Fruit fly (Drosophila melanogaster) Kc167 (cell line): ENCODE results near the gene Mdh1.

Experiments
- Myc ChIP-seq: fragments of >200 bp; optimal IDR thresholded peaks from 2 replicates; lab custom pipeline; 2017; ENCODE audit warnings: missing external identifiers
- Sin3A ChIP-seq: fragments of >200 bp; optimal IDR thresholded peaks from 2 replicates; lab custom pipeline; 2018; ENCODE audit warnings: missing external identifiers
- psq ChIP-seq: fragments of >200 bp; optimal IDR thresholded peaks from 2 replicates; lab custom pipeline; 2017; ENCODE audit warnings: missing external identifiers
- ttk ChIP-seq: sonication (Bioruptor generic); optimal IDR thresholded peaks from 2 replicates; lab custom pipeline; 2017; ENCODE audit warnings: missing external identifiers

dm6 chr2L:10344029-10344606 is 52.0 kb downstream of the Mdh1 start, which contains the start of gene Frmd5:
- no peak for TF ChIP-seq Myc
- TF ChIP-seq psq (lab: Kevin White, UChicago): no peak
- no peak for TF ChIP-seq ttk (lab: Kevin White, UChicago)
- TF ChIP-seq Sin3A (lab: Kevin White, UChicago): no peak
